Worm (Caenorhabditis elegans): ENCODE results near the gene ndub-6.
A peak's percentile ranks its signal among the peaks of the same experiment; 100 is the strongest.

ndub-6 gene

DNA sequence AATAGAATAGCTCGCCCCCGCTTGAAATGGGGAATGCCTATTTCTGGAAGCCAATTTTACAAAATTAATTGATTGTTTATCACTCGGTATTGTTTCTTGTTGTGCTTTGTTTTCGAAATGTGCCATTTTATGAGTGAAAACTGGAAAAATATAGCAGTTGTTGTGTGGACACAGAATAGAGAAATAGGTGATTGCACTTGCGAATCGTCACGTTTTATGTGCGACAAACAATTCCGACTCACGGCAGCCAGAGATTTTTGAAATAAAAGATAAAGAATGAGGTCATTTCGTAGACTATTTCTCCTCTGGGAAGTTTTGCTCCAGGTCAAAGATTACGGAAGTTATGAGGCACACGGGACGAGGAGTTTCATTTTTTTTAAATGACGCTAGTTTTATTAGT is 5.3 kb upstream of the ndub-6 start:
- no peak for TF ChIP-seq sdz-38 (tag; optimal IDR thresholded peaks at IDR 0.05)
- TF ChIP-seq C06A6.2 (GFP tag; conservative IDR thresholded peaks at IDR 0.05): no peak
- no peak for TF ChIP-seq attf-5 (GFP tag; optimal IDR thresholded peaks at IDR 0.05)
- no peak for TF ChIP-seq egl-44 (GFP tag; IDR thresholded peaks at IDR 0.05)
- TF ChIP-seq C17E4.6 (GFP tag; IDR thresholded peaks at IDR 0.05): no peak
- TF ChIP-seq F10E7.11 (tag; optimal IDR thresholded peaks at IDR 0.05): no peak
- no peak for TF ChIP-seq ceh-91 (GFP tag; IDR thresholded peaks at IDR 0.05)
- TF ChIP-seq ceh-27 (GFP tag; optimal IDR thresholded peaks at IDR 0.05): no peak

DNA sequence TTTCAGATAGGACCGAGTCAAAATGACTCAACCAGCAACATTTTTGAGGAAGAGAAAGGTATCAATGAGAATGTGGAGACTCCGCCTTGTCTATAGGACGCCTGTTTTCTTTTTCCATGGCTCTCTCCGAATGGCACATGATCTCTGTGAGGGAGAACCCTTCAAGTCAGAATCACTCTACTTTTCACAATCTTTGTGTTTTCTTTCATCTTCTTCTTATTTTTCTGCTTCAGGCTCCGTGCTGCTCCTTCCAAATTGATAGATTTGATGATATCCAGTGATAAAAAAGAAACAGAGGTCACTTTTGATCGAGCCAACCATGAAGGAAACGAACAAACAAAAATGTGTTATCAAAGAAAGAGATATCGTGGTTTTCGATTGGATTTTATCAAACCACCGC is 3.2 kb upstream of the ndub-6 start, which contains the start of gene ZK809.8:
TSS of gene ZK809.8 (minus strand) at position 34 of the 400 bp plus-strand sequence.
- no peak for TF ChIP-seq aptf-3 (GFP tag; IDR thresholded peaks at IDR 0.05)
- TF ChIP-seq tbp1 (GFP tag; optimal IDR thresholded peaks at IDR 0.05): no peak
- TF ChIP-seq F49E8.2 (tag; optimal IDR thresholded peaks at IDR 0.05; ENCODE audit: insufficient read depth): no peak
- TF ChIP-seq F22D6.2 (tag; optimal IDR thresholded peaks at IDR 0.05): no peak
- TF ChIP-seq Y95B8A.8 (GFP tag; IDR thresholded peaks at IDR 0.05): no peak
- TF ChIP-seq snpc-1.3 (tag; optimal IDR thresholded peaks at IDR 0.05; ENCODE audit: insufficient read depth): no peak
- TF ChIP-seq attf-3 (GFP tag; conservative IDR thresholded peaks at IDR 0.05): no peak
- no peak for TF ChIP-seq B0336.3 (GFP tag; IDR thresholded peaks at IDR 0.05)
- no peak for TF ChIP-seq him-1 (tag; optimal IDR thresholded peaks at IDR 0.05)

DNA sequence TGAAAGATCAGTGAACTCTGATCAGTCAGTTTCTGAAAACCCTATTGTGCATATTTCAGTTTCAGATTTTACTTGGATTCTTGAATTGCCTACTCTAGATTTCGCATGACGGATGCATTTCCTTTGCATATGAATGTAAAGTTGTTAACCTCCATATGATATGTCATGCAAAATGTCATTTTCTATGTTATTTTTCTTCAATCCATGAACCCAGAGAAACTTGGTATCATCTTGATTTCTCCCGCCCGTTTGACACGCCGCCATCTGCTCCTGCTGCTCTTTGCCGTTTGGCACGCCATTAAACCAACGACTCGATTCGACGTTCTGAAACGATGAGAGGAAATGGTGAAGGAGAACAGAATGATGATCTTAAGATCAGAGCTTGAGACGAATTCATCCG is 1.9 kb upstream of the ndub-6 start:
- no peak for TF ChIP-seq lag-1 (GFP tag; IDR thresholded peaks at IDR 0.05)
- TF ChIP-seq nfyb-1 (GFP tag; IDR thresholded peaks at IDR 0.05): 0 out of 2 replicates have a peak, but pooled peaks have one; percentile 15

DNA sequence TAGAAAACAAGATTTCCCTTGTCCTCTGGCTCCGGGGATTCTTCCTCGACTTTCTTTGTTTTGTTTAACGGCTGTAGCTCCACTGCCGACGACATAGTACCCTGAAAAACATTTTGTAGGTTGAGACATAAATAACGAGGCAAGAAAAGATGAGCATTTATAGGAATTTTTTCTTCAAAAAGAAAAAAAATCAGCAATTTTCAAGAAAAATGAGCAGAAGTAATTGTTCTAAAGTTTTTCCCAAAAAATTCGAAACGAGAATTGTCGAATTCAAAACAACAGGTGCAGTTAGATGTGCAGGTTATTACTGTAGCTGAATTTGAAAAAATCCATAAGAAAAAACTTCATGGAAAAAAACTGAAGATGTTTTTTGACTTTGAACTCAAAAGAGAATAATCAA is 3.2 kb downstream of the ndub-6 start, which contains the start of gene ent-1:
TSS of gene ent-1 (minus strand) at position 101 of the 400 bp plus-strand sequence.
- TF ChIP-seq ztf-3 (GFP tag; optimal IDR thresholded peaks at IDR 0.05) (no peak), mes-4 (tag; optimal IDR thresholded peaks at IDR 0.05) (no peak), egl-44 (GFP tag; IDR thresholded peaks at IDR 0.05) (no peak), nhr-27 (tag; optimal IDR thresholded peaks at IDR 0.05) (no peak), bed-2 (GFP tag; IDR thresholded peaks at IDR 0.05) (no peak), dpl-1 (GFP tag; optimal IDR thresholded peaks at IDR 0.05) (no peak), rpc-1 (optimal IDR thresholded peaks at IDR 0.05) (no peak), rpc-1 (tag; optimal IDR thresholded peaks at IDR 0.05) (no peak), Y56A3A.18 (GFP tag; IDR thresholded peaks at IDR 0.05) (no peak), nfya-2 (GFP tag; IDR thresholded peaks at IDR 0.05) (no peak), lsy-27 (tag; optimal IDR thresholded peaks at IDR 0.05; ENCODE audit: borderline replicate concordance, insufficient read depth) (no peak), athp-1 (tag; optimal IDR thresholded peaks at IDR 0.05) (no peak), let-526 (GFP tag; IDR thresholded peaks at IDR 0.05) (no peak), sdz-38 (tag; optimal IDR thresholded peaks at IDR 0.05) (no peak), attf-3 (GFP tag; conservative IDR thresholded peaks at IDR 0.05) (no peak), lin-40 (tag; optimal IDR thresholded peaks at IDR 0.05) (no peak), lin-54 (GFP tag; optimal IDR thresholded peaks at IDR 0.05) (no peak), ceh-27 (GFP tag; optimal IDR thresholded peaks at IDR 0.05) (no peak), B0035.1 (tag; optimal IDR thresholded peaks at IDR 0.05) (no peak), F52B5.7 (tag; optimal IDR thresholded peaks at IDR 0.05) (no peak)

Data from whole organism, young adult.